Worm (Caenorhabditis elegans): ENCODE data around the gene cpr-5.
A peak's percentile ranks its signal among the peaks of the same experiment; 100 is the strongest.

cpr-5 gene

DNA sequence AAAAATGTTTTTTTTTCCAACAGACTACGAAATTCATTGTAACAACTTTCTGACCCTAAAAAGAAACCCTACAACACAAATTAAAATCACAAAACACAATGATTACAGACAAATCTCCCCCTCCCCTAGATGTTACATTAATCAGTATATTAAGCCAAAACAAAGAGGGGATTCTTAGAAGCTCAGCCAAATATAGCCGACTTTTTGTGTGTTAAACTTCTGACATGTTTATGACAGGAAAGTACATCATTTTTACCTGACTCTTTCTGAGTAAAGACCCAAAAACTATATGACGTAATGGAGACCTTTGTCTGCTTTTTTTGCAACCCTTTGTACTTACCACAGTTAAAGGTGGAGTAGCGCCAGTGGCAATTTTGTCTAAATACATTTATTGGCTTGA is 13.7 kb downstream of the cpr-5 start:
- TF ChIP-seq dsc-1 (tag; optimal IDR thresholded peaks at IDR 0.05) (peak; percentile 77), unc-86 (tag; optimal IDR thresholded peaks at IDR 0.05) (no peak), lin-14 (GFP tag; optimal IDR thresholded peaks at IDR 0.05) (no peak), elt-2 (tag; optimal IDR thresholded peaks at IDR 0.05) (no peak), nhr-11 (tag; optimal IDR thresholded peaks at IDR 0.05) (no peak), aly-2 (tag; optimal IDR thresholded peaks at IDR 0.05) (no peak), pax-3 (tag; optimal IDR thresholded peaks at IDR 0.05) (no peak), ceh-63 (GFP tag; optimal IDR thresholded peaks at IDR 0.05) (no peak), nhr-47 (tag; optimal IDR thresholded peaks at IDR 0.05) (peak; percentile 42), nhr-85 (tag) (peak; percentile 1), mep-1 (tag; optimal IDR thresholded peaks at IDR 0.05) (no peak), nhr-71 (tag; optimal IDR thresholded peaks at IDR 0.05) (peak; percentile 54), C04F5.9 (tag; optimal IDR thresholded peaks at IDR 0.05) (no peak), isw-1 (GFP tag; IDR thresholded peaks at IDR 0.05) (no peak), aha-1 (tag; optimal IDR thresholded peaks at IDR 0.05) (no peak), tlp-1 (tag; optimal IDR thresholded peaks at IDR 0.05) (no peak), fkh-8 (tag; optimal IDR thresholded peaks at IDR 0.05) (peak; percentile 70), ama-1 (optimal IDR thresholded peaks at IDR 0.05) (no peak), lin-15B (tag; optimal IDR thresholded peaks at IDR 0.05) (no peak)

ce11 chrV:1112658-1113057 is 21.2 kb downstream of the cpr-5 start, which contains the start of gene Y50D4B.1:
Y50D4B.1 (plus strand) TSS chrV:1112958.
- TF ChIP-seq nhr-71 (tag; optimal IDR thresholded peaks at IDR 0.05) (no peak), irx-1 (tag; optimal IDR thresholded peaks at IDR 0.05) (no peak), nhr-11 (tag; optimal IDR thresholded peaks at IDR 0.05) (no peak), fkh-10 (GFP tag; optimal IDR thresholded peaks at IDR 0.05) (no peak), nhr-28 (tag; optimal IDR thresholded peaks at IDR 0.05) (no peak)

DNA sequence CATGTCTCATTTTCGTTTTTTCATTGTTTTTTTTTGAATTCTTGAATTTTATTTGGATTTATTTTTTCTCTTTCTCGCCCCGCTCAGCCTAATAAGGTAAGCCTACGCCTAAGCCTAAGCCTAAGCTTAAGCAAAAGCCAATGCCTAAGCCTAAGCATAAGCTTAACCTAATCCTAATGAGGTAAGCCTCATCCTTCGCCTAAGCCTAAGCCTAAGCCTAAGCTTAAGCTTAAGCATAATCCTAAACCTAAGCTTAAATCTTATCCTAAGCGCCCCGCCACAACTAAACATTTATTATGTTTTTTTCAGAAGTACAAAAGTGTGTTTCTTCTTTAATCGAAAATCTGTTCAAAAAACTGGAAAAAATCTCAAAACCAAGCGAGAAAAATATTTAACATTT is 21.7 kb downstream of the cpr-5 start:
- TF ChIP-seq efl-1 (optimal IDR thresholded peaks at IDR 0.05), result no peak
- TF ChIP-seq efl-1 (GFP tag; optimal IDR thresholded peaks at IDR 0.05 in 1 of 2), result peak in 1 of 2 experiments; percentile 38
- no peak for TF ChIP-seq rnt-1 (tag; optimal IDR thresholded peaks at IDR 0.05)

DNA sequence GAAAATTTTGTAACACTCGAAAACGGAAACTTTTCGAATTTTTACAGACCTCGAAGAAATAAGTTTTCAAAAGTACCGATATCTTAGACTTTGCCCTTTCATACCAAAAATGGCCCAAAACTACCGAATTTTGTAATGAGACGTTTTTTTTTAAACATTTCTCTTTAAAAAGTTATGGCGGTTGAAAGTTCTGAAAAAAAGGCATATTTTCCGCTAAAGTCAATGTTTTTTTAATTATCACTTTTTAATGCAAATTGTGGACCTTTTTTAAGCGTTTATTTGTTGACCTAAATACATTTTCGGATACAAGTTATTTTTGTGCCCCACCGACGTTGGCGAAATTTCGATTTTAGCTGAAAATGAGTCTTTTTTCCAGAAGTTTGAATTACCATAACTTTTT is 31.3 kb downstream of the cpr-5 start:
- no peak for TF ChIP-seq lin-35 (GFP tag; optimal IDR thresholded peaks at IDR 0.05)
- no peak for TF ChIP-seq egl-13 (tag; optimal IDR thresholded peaks at IDR 0.05)
- TF ChIP-seq fkh-8 (tag; optimal IDR thresholded peaks at IDR 0.05), result no peak
- no peak for TF ChIP-seq nhr-12 (tag; optimal IDR thresholded peaks at IDR 0.05)
- no peak for TF ChIP-seq efl-3 (GFP tag; optimal IDR thresholded peaks at IDR 0.05)
- TF ChIP-seq lir-3 (tag; optimal IDR thresholded peaks at IDR 0.05; ENCODE audit: poor library complexity), result no peak
- no peak for TF ChIP-seq hlh-4 (tag; optimal IDR thresholded peaks at IDR 0.05)
- TF ChIP-seq alr-1 (tag; optimal IDR thresholded peaks at IDR 0.05; ENCODE audit: borderline replicate concordance), result no peak
- no peak for TF ChIP-seq C04F5.9 (tag; optimal IDR thresholded peaks at IDR 0.05)
- no peak for TF ChIP-seq hlh-17 (GFP tag; optimal IDR thresholded peaks at IDR 0.05; ENCODE audit: borderline replicate concordance)
- no peak for TF ChIP-seq lin-39 (tag; optimal IDR thresholded peaks at IDR 0.05)
- no peak for TF ChIP-seq nhr-19 (GFP tag; conservative IDR thresholded peaks at IDR 0.05)
- TF ChIP-seq dpl-1 (GFP tag; optimal IDR thresholded peaks at IDR 0.05), result no peak
- TF ChIP-seq sox-4 (tag; optimal IDR thresholded peaks at IDR 0.05), result no peak
- TF ChIP-seq tlp-1 (tag; optimal IDR thresholded peaks at IDR 0.05), result no peak

ce11 chrV:1100280-1100679 is 33.6 kb downstream of the cpr-5 start, which contains the start of gene Y50D4B.2:
Y50D4B.2 (plus strand) TSS chrV:1100580.
- TF ChIP-seq C16A3.4 (tag; optimal IDR thresholded peaks at IDR 0.05) (no peak), hpl-2 (GFP tag; optimal IDR thresholded peaks at IDR 0.05) (no peak), pag-3 (tag; optimal IDR thresholded peaks at IDR 0.05; ENCODE audit: borderline replicate concordance, insufficient read depth) (no peak), alr-1 (tag; optimal IDR thresholded peaks at IDR 0.05; ENCODE audit: borderline replicate concordance) (no peak), elt-2 (tag; optimal IDR thresholded peaks at IDR 0.05) (no peak), pqm-1 (tag; optimal IDR thresholded peaks at IDR 0.05) (no peak), lin-13 (GFP tag; optimal IDR thresholded peaks at IDR 0.05) (no peak), blmp-1 (tag; optimal IDR thresholded peaks at IDR 0.05) (no peak), skn-1 (tag; optimal IDR thresholded peaks at IDR 0.05) (no peak), nhr-19 (GFP tag; conservative IDR thresholded peaks at IDR 0.05) (no peak), zip-4 (GFP tag; optimal IDR thresholded peaks at IDR 0.05) (no peak), hlh-17 (GFP tag; optimal IDR thresholded peaks at IDR 0.05; ENCODE audit: borderline replicate concordance) (no peak), ces-1 (GFP tag; optimal IDR thresholded peaks at IDR 0.05) (no peak), unc-86 (tag; optimal IDR thresholded peaks at IDR 0.05) (no peak), F16B12.6 (tag; optimal IDR thresholded peaks at IDR 0.05) (no peak), nhr-237 (tag; optimal IDR thresholded peaks at IDR 0.05) (no peak)

All from whole organism, L1 larva.